Worm (Caenorhabditis elegans): ENCODE results near the gene Y82E9BR.22.
A peak's percentile ranks its signal among the peaks of the same experiment; 100 is the strongest.

The Y82E9BR.22 gene

DNA sequence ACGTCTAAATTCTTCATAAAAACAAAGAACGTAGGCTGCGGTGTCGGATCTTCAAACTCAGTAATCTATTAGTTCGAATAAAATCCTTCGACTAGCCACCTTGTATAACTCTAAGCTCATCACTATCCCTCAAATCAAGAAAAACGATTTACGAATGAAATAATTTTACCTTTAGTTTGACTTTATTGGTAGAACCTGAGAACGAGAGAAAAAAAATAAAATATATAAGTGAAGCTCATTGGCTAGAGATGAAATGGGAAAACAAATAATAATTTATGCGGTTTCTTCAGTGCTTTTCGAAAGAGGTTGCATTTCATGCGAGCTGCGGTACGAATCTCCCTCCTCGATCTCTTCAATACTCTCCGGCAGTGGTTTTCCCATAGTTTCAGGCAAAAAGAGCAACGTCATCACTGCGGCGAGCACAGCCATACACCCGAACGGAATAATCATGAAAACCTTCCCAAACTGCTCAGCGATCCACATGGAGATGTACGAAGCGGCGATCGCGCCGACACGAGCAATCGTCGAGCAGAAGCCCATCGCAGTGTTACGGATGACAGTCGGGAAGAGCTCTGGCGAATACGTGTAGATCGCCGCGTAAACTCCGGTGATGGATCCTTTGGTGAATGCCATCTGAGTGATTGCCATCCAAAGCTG, 10.8 kb upstream of the Y82E9BR.22 start (continued):
- TF ChIP-seq ccch-3 (GFP tag; optimal IDR thresholded peaks at IDR 0.05) (no peak), nhr-90 (tag; optimal IDR thresholded peaks at IDR 0.05) (peak; percentile 93), snpc-3.4 (tag; optimal IDR thresholded peaks at IDR 0.05) (peak; percentile 61), F49E8.2 (tag; optimal IDR thresholded peaks at IDR 0.05; ENCODE audit: insufficient read depth) (peak; percentile 98), akir-1 (GFP tag; optimal IDR thresholded peaks at IDR 0.05) (no peak), unc-130 (GFP tag; optimal IDR thresholded peaks at IDR 0.05) (peak; percentile 84), egl-18 (GFP tag; IDR thresholded peaks at IDR 0.05) (peak; percentile 77; the same call in 1 of the 2 replicates), cebp-2 (GFP tag; IDR thresholded peaks at IDR 0.05) (peak; percentile 82; the same call in 1 of the 2 replicates), F23B12.7 (tag; optimal IDR thresholded peaks at IDR 0.05; ENCODE audit: insufficient read depth) (peak; percentile 64), attf-3 (GFP tag; conservative IDR thresholded peaks at IDR 0.05) (no peak), fkh-3 (tag; optimal IDR thresholded peaks at IDR 0.05) (peak; percentile 89), tbx-9 (tag; optimal IDR thresholded peaks at IDR 0.05; ENCODE audit: borderline replicate concordance) (no peak), T26A5.8 (tag; optimal IDR thresholded peaks at IDR 0.05) (peak; percentile 95), xnd-1 (tag; optimal IDR thresholded peaks at IDR 0.05) (no peak), ztf-3 (GFP tag; optimal IDR thresholded peaks at IDR 0.05) (peak; percentile 74), cebp-1 (GFP tag; IDR thresholded peaks at IDR 0.05) (peak; percentile 31; the same call in 1 of the 2 replicates), cebp-1 (tag; optimal IDR thresholded peaks at IDR 0.05) (peak; percentile 80), T07F8.4 (tag; optimal IDR thresholded peaks at IDR 0.05) (no peak), ztf-25 (GFP tag; IDR thresholded peaks at IDR 0.05) (no peak), hsf-1 (GFP tag; IDR thresholded peaks at IDR 0.05) (peak; percentile 79), lsl-1 (GFP tag; optimal IDR thresholded peaks at IDR 0.05) (peak; percentile 71), tlf-1 (GFP tag; optimal IDR thresholded peaks at IDR 0.05) (peak; percentile 94), nhr-80 (tag; optimal IDR thresholded peaks at IDR 0.05) (peak; percentile 12), unc-62 (GFP tag; optimal IDR thresholded peaks at IDR 0.05) (no peak), ceh-58 (GFP tag; IDR thresholded peaks at IDR 0.05) (no peak), atf-7 (tag; optimal IDR thresholded peaks at IDR 0.05) (peak; percentile 89), repo-1 (tag; optimal IDR thresholded peaks at IDR 0.05) (peak; percentile 96), hlh-26 (GFP tag; conservative IDR thresholded peaks at IDR 0.05) (no peak), nfyb-1 (GFP tag; IDR thresholded peaks at IDR 0.05) (peak; percentile 90), dox-1 (GFP tag; IDR thresholded peaks at IDR 0.05) (peak; percentile 51), nhr-27 (tag; optimal IDR thresholded peaks at IDR 0.05) (peak; percentile 83), aptf-3 (GFP tag; IDR thresholded peaks at IDR 0.05) (0 out of 2 replicates have a peak, but pooled peaks have one; percentile 39), lin-26 (GFP tag; IDR thresholded peaks at IDR 0.05) (peak; percentile 87), attf-6 (GFP tag; IDR thresholded peaks at IDR 0.05) (peak; percentile 82), F55B11.4 (tag; optimal IDR thresholded peaks at IDR 0.05; ENCODE audit: borderline replicate concordance, insufficient read depth) (no peak), madf-6 (GFP tag; IDR thresholded peaks at IDR 0.05) (peak; percentile 83), B0019.2 (GFP tag; conservative IDR thresholded peaks at IDR 0.05) (no peak), rec-8 (tag; optimal IDR thresholded peaks at IDR 0.05) (peak; percentile 46 to 48), somi-1 (GFP tag; optimal IDR thresholded peaks at IDR 0.05) (peak; percentile 44), F37B4.10 (GFP tag; IDR thresholded peaks at IDR 0.05) (0 out of 2 replicates have a peak, but pooled peaks have one; percentile 42), B0035.1 (tag; optimal IDR thresholded peaks at IDR 0.05) (peak; percentile 93), mcd-1 (GFP tag; IDR thresholded peaks at IDR 0.05) (peak; percentile 77), sptf-2 (GFP tag; optimal IDR thresholded peaks at IDR 0.05) (peak; percentile 81), ztf-18 (tag; optimal IDR thresholded peaks at IDR 0.05) (peak; percentile 57), lin-40 (tag; optimal IDR thresholded peaks at IDR 0.05) (peak; percentile 79), ceh-27 (GFP tag; optimal IDR thresholded peaks at IDR 0.05) (no peak), mel-28 (tag; optimal IDR thresholded peaks at IDR 0.05; ENCODE audit: borderline replicate concordance) (peak; percentile 41)
